Fruit fly (Drosophila melanogaster): Measurements from ENCODE around the gene mus101.

- TF ChIP-seq rn (GFP tag; IDR thresholded peaks at IDR 0.05) (no peak), fd96Ca (GFP tag; IDR thresholded peaks at IDR 0.05) (no peak; the same call in 1 of the 3 replicates), EcR (GFP tag; optimal IDR thresholded peaks at IDR 0.05) (peak; percentile 91), CG9948 (tag; optimal IDR thresholded peaks at IDR 0.05) (peak; percentile 30), Ets98B (GFP tag; IDR thresholded peaks at IDR 0.05) (peak; percentile 22), Pif1B (GFP tag; optimal IDR thresholded peaks at IDR 0.05) (peak; percentile 58), Snoo (tag; optimal IDR thresholded peaks at IDR 0.05) (no peak), CG8159 (tag; optimal IDR thresholded peaks at IDR 0.05) (no peak)
These were observed 25.8 kb downstream of the mus101 start for dm6 chrX:13747635-13748467.

Data from whole organism, pupa.